Fruit fly (Drosophila melanogaster): ENCODE measurements around the gene Gnpnat.

- TF ChIP-seq Dif (GFP tag; optimal IDR thresholded peaks at IDR 0.05; ENCODE audit: partially characterized antibody) (no peak), sage (GFP tag; optimal IDR thresholded peaks at IDR 0.05) (no peak), HLH106 (tag; optimal IDR thresholded peaks at IDR 0.05) (peak; percentile 99), Sp1 (GFP tag; optimal IDR thresholded peaks at IDR 0.05) (peak; percentile 95), jim (GFP tag; optimal IDR thresholded peaks at IDR 0.05) (no peak)
Observed at dm6 chr3R:29745056-29745455, 7.0 kb downstream of the Gnpnat start, which contains the start of the genes Wdr24 and IntS11.
